Worm (Caenorhabditis elegans): ENCODE data around the gene uev-2.
A peak's percentile ranks its signal among the peaks of the same experiment; 100 is the strongest.

DNA sequence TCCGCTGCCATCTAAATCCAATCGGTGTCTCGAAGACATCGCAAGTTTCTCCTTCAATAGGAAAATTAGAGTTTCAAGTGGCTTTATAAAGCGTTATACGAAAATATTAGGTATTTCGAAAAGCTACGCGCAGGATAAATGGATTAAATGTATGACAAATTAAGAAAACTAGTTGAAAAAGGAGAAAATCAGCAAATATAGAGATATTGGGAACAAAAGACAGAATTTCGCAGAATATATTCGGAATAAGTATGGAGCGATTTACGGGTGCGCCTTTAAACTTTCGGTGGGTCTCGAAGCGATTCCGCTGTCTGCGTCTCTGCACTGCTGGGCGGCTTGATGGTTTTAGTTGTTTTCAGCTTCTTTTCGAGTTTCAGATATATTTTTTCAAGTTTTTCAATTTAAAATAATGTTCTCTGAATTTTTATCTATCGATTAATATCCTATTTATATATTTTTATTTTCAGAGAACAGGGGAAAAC lies 8.8 kb downstream of the uev-2 start, which contains the start of the genes ddx-15 and ucr-1:
- TF ChIP-seq dmd-4 (tag; optimal IDR thresholded peaks at IDR 0.05; ENCODE audit: borderline replicate concordance) (no peak), K02D7.2 (tag; optimal IDR thresholded peaks at IDR 0.05) (no peak), ahr-1 (tag; optimal IDR thresholded peaks at IDR 0.05) (no peak), lin-11 (tag; optimal IDR thresholded peaks at IDR 0.05) (no peak), sox-4 (tag; optimal IDR thresholded peaks at IDR 0.05) (no peak), pha-4 (tag; optimal IDR thresholded peaks at IDR 0.05) (no peak), nfya-1 (tag; optimal IDR thresholded peaks at IDR 0.05) (peak; percentile 29), ama-1 (optimal IDR thresholded peaks at IDR 0.05) (no peak), mec-3 (tag; optimal IDR thresholded peaks at IDR 0.05; ENCODE audit: borderline replicate concordance) (no peak), C38D4.7 (GFP tag; optimal IDR thresholded peaks at IDR 0.05) (no peak), pag-3 (tag; optimal IDR thresholded peaks at IDR 0.05; ENCODE audit: borderline replicate concordance) (no peak)

Measured in whole organism, late embryonic.